Fruit fly (Drosophila melanogaster): ENCODE results near the gene CG33322.

The CG33322 gene

DNA sequence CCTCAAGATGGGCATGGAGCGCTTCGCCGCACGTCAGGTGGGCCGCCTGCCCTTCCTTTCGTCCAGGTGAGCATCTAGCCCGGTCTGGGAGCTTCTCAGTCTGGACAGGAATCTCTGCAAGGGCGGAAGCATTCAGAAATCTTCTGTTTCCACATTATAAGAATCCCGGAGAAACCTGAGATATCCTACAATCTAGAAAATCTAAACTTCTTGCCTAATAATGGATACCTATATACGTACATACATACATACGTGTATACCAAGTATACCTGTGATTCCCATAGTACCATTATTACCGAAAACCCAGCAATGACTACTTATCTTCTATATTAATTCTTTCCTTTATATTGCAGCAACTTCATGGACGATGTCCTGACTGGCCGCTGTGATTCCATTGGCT, 28.0 kb downstream of the CG33322 start:
- TF ChIP-seq CG8478 (optimal IDR thresholded peaks at IDR 0.05) (no peak), pan (optimal IDR thresholded peaks at IDR 0.05) (no peak), Dll (optimal IDR thresholded peaks at IDR 0.05) (no peak), usp (GFP tag; optimal IDR thresholded peaks at IDR 0.05) (no peak), EcR (GFP tag; optimal IDR thresholded peaks at IDR 0.05) (no peak), psq (optimal IDR thresholded peaks at IDR 0.05) (no peak)

DNA sequence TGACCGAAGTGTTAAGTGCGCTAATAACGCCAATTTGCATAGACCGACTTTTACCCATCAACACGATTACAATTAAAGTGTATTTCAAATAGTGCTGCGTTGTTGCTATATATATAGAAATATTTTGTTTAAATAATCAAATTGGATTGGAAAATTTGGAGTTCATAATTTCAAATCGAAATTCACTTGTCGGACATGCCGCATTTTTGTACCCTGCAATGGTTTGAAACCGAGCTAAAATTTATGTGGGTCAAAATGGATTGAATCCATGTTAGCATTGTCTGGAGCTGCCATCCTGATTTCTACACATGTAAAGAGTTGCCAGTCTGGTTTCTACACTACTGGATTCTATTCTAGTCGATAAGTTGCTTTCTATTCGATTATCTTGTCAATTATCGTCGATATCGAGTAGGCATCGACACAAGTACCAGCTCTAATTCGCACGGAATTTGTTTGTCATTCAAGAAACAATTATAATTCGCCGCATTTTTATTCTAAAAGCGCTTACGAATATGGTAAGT, 28.7 kb downstream of the CG33322 start, which contains the start of gene Pomp:
TSS of gene Pomp (plus strand) at position 386 of the 521 bp plus-strand sequence.
- TF ChIP-seq pan (optimal IDR thresholded peaks at IDR 0.05) (peak; percentile 78), psq (optimal IDR thresholded peaks at IDR 0.05) (peak; percentile 24), usp (GFP tag; optimal IDR thresholded peaks at IDR 0.05) (no peak)

DNA sequence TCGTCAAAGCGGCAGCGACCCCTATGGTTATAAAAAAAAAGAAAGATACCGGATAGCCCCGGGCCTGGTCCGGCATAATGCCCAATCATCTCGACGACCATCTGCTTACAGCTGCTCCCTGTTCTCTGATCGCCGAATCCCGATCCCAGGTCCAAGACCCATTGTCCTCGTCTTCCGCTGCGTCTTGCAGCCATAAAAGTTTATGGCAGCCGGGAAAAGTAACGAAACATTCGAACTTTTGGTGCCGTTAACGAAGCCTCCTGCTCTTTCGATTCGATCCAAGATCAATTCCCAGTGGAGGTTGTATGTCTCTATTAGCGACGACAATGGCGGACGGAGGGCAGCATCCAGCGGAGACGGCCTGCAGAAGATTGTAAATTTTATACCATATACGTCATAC, 30.7 kb downstream of the CG33322 start:
- TF ChIP-seq usp (GFP tag; optimal IDR thresholded peaks at IDR 0.05), result no peak
- no peak for TF ChIP-seq pan (optimal IDR thresholded peaks at IDR 0.05)
- TF ChIP-seq CG8478 (optimal IDR thresholded peaks at IDR 0.05), result no peak
- no peak for TF ChIP-seq EcR (GFP tag; optimal IDR thresholded peaks at IDR 0.05)

DNA sequence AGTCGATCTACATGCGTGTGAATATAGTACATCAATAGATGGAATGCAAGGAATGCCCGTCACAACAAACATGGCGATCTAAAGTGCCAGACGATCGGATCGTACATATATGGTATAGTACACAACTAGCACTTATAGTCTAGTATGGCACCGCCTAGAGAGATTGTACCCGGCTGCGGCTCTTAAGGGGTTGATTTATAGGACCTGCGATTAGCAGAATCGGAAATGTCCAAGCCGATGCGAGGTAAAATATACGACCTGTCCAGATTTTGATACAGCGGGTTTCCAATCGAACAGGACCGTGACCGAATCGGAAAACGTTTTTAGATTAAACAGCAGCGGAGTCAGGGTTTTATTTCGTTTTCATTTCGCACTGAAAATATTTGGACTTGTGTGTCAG, 32.1 kb downstream of the CG33322 start:
- TF ChIP-seq EcR (GFP tag; optimal IDR thresholded peaks at IDR 0.05) (no peak), CG8478 (optimal IDR thresholded peaks at IDR 0.05) (no peak), usp (GFP tag; optimal IDR thresholded peaks at IDR 0.05) (no peak), psq (optimal IDR thresholded peaks at IDR 0.05) (no peak), Dll (optimal IDR thresholded peaks at IDR 0.05) (no peak), pan (optimal IDR thresholded peaks at IDR 0.05) (no peak)

DNA sequence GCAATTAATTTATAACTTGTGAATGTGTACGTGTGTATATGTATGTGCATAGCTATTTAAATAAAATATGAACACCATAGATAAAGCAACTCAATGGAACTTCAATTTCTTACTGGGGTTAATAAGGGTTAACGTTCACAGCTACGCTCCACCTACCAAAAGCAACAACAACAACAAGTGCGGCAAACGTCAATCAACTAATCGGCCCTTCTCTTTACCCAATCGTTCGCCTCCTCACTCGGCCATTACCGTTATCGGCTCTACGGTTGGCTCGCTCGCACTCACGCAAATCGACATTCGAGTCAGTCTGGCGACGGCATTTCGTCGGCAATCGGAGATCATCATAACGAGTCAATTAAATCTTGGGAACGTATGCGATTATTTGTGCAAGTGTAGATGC, 33.0 kb downstream of the CG33322 start:
- TF ChIP-seq CG8478 (optimal IDR thresholded peaks at IDR 0.05) (no peak), psq (optimal IDR thresholded peaks at IDR 0.05) (no peak), Dll (optimal IDR thresholded peaks at IDR 0.05) (peak; percentile 55), usp (GFP tag; optimal IDR thresholded peaks at IDR 0.05) (no peak)

DNA sequence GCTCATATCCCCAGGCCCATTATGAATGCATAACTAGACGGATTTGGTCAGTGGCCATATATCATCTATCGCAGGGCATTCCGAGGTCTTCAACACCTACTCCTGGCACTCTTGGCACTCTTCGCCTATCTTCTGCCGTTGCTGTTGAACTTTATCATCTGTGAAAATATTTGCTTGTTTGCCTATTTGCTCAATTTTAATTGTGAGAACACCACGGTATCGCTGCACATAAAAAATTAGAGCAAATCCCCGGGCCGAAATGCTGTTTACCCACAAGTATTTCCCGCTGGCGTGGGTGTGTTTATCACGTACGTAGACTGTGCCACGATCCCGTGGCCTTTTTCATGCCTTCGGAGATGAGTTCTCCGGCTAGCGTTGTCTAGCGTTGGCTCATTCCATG, 35.3 kb downstream of the CG33322 start:
- no peak for TF ChIP-seq usp (GFP tag; optimal IDR thresholded peaks at IDR 0.05)

DNA sequence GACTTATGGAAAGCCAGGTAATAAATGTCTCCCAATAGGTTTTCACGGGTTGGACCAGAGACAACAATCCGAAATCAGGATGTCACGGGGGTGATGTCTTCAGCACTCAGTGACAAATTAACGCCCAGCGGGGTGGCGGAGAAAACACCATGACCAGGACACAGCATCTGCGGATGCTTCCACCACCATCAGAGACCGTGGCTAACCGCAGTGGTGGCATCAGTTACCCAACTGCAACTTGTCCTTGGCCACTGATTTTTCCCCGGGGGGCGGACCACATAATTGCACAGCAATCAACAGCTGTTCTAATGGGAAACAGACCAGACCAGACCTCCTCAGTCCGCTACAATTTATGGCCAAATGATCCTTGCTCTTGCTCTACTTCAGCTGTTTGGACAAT, 37.7 kb downstream of the CG33322 start:
- TF ChIP-seq Dll (optimal IDR thresholded peaks at IDR 0.05) (no peak), CG8478 (optimal IDR thresholded peaks at IDR 0.05) (no peak), pan (optimal IDR thresholded peaks at IDR 0.05) (no peak), usp (GFP tag; optimal IDR thresholded peaks at IDR 0.05) (no peak), EcR (GFP tag; optimal IDR thresholded peaks at IDR 0.05) (no peak), psq (optimal IDR thresholded peaks at IDR 0.05) (no peak)

DNA sequence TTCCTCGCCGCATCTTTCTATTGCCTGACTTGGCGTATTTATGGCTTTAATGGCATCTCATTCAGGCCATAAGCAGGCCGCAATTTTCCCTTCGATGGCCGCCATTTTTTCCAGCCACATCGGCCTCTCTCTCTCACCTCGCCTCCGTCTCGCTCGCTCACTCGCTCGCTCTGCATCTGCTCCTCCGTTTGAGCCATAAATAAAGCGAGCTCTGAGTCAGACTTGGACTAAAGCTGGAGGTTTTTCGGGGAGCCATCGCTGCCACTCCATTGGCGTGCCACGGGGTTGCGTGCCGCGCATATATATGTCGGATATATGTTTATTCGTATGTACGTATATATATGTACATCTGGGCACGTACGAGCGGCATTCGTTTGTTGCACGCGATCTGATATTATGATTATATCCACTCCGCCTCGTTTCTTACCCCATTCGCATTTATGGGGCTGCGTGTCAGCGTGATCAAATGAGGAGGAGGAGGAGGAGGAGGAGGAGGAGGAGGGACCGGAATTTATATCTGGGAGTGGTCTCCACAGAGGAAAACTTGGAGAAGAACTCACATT, 39.0 kb downstream of the CG33322 start:
- TF ChIP-seq pan (optimal IDR thresholded peaks at IDR 0.05), result no peak

DNA sequence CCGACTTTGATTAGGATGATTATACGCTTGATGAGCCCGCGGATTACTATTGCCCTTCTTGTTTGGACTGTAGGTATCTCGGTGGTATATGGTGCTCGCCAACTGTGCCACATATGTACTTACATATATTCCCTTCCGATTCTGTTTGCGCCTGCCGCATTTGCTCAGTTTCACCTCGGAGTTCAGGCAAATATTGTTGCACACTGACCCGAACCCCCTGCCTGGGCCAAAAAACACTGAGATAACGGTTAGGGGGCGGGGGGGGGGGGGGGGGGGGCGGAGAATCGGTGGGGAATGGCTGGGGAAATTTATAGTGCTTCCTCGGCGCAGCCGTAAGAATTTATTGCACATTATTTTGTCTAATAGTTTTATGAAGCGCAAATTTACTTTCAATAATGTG, 40.1 kb downstream of the CG33322 start:
- TF ChIP-seq psq (optimal IDR thresholded peaks at IDR 0.05), result no peak
- TF ChIP-seq EcR (GFP tag; optimal IDR thresholded peaks at IDR 0.05), result no peak
- TF ChIP-seq pan (optimal IDR thresholded peaks at IDR 0.05), result no peak
- TF ChIP-seq CG8478 (optimal IDR thresholded peaks at IDR 0.05), result no peak
- TF ChIP-seq usp (GFP tag; optimal IDR thresholded peaks at IDR 0.05), result no peak

DNA sequence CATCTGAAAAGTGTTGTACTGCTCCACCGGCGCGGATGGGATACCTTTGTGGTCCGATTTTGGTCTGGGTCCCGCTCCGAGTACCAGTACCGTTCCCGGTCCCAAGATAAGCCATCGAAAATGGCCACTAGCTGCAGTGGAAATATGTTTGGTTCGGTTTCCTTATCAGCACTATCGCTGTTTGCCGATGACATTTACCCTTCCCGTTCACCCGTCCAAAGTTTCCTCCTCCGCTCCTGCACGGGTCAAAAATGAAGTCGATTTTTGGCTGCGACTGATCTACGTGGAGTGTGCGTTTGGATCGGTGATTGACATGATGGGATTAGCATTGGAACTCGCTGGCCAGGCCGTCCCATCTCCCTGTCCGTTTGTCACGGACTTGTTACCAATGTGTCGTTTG, 41.6 kb downstream of the CG33322 start:
- TF ChIP-seq pan (optimal IDR thresholded peaks at IDR 0.05) (no peak), psq (optimal IDR thresholded peaks at IDR 0.05) (no peak), usp (GFP tag; optimal IDR thresholded peaks at IDR 0.05) (no peak), Dll (optimal IDR thresholded peaks at IDR 0.05) (no peak), CG8478 (optimal IDR thresholded peaks at IDR 0.05) (no peak), EcR (GFP tag; optimal IDR thresholded peaks at IDR 0.05) (no peak)

DNA sequence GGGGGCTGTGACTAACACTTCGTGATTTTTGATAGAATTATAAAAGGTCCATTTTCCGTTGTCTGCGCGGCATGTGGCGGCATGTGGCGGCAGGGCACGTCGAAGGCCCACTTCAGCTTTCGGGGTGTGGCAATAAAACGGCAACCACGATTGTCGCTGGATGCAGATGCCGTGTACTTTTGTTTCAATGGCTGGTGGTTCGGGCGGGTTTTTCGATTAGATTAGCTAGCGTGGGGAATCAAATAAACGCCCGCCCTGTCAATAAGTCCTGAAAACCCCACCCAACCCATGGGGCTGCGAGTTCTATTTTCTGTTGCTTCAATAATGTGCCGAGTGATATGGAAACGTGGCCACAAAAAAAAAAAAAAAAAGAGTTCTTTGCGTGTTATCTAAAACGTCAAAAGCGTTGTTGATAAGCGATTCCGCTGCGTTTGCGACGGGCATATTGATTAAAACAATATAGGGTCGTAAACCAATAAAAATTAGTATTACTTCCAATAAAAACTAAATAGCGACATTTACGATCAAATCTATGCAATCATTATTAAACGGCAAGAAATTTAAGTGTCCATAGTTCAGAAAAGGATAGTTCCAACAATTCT, 42.5 kb downstream of the CG33322 start:
- no peak for TF ChIP-seq usp (GFP tag; optimal IDR thresholded peaks at IDR 0.05)
- TF ChIP-seq EcR (GFP tag; optimal IDR thresholded peaks at IDR 0.05), result no peak
- TF ChIP-seq psq (optimal IDR thresholded peaks at IDR 0.05), result no peak
- TF ChIP-seq pan (optimal IDR thresholded peaks at IDR 0.05), result no peak
- TF ChIP-seq CG8478 (optimal IDR thresholded peaks at IDR 0.05), result no peak
- TF ChIP-seq Dll (optimal IDR thresholded peaks at IDR 0.05), result no peak

DNA sequence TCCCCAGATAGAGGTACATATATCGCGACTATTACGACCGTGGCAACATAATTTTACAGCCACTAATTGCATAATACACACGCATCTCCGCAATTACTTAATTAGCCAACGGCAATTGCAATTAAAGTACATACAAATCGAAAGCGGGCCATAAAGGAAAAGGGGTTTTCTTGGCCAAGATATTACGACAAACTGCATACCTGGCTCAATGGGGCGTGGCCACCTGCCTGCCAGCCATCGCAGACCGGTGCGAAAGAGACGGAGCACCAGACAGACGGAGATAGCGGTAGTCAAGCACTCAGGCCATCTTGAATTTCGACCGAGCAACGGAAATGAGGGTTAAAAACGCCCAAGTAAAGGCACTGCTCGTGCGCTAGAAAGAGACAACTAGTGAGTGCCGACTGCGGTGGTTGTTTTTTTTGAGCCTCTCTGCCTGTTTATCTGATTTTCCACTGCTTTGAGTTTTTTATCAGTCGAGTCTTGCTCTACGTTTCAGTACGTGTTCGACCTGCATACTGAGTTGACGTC, 45.7 kb downstream of the CG33322 start, which contains the start of gene cad:
TSS of gene cad (plus strand) at position 490 of the 528 bp plus-strand sequence.
- TF ChIP-seq pan (optimal IDR thresholded peaks at IDR 0.05) (no peak), usp (GFP tag; optimal IDR thresholded peaks at IDR 0.05) (no peak), EcR (GFP tag; optimal IDR thresholded peaks at IDR 0.05) (no peak), CG8478 (optimal IDR thresholded peaks at IDR 0.05) (peak; percentile 97), Dll (optimal IDR thresholded peaks at IDR 0.05) (peak; percentile 30), psq (optimal IDR thresholded peaks at IDR 0.05) (no peak)

DNA sequence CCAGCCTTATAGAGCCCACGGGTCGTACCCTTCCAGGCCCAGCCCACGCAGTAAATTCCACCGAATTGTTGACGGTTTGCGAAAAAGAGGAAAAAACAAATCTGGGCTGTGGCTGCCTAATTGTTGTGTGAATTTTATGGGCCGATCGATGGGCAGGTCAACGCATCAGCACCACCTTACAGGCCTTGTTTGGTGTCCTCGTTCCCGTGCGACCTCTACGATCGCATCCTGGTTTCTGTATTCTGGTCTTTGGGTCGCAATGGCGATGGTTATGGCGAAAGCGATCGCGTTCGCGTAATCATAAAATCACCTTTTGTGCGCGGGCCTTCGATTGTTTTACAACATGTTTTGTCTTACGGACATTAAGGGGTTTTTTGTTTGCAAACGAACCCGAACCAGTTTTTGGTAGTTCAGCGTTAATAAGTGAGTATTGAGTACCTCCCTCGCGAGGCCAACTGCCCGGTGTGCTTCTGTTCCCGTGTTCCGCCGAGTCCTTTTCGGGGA, 47.4 kb downstream of the CG33322 start:
- TF ChIP-seq pan (optimal IDR thresholded peaks at IDR 0.05) (no peak), psq (optimal IDR thresholded peaks at IDR 0.05) (no peak), Dll (optimal IDR thresholded peaks at IDR 0.05) (no peak), usp (GFP tag; optimal IDR thresholded peaks at IDR 0.05) (no peak), EcR (GFP tag; optimal IDR thresholded peaks at IDR 0.05) (no peak), CG8478 (optimal IDR thresholded peaks at IDR 0.05) (no peak)
